Fruit fly (Drosophila melanogaster): Measurements from ENCODE around the gene CG14191.

DNA sequence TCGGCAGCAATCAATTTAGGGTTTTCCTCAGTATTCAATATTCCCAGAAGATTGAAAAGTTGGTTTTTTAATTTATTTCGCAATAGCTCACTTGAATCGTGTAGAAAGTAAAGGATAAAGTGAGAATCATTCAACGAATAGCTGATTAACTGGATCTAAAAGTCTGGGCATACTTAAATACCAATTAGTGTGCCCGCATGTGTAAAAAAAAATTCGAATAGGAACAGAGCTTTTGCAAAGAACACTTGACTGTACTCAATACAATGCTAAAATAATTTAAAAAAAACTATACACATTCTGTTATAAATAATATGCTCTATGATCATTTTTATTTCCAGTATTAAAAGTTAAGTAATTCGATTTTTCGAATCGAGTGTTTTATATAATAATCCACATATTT lies 42.8 kb downstream of the CG14191 start, which contains the start of gene CG15882:
- TF ChIP-seq Ets96B (tag; optimal IDR thresholded peaks at IDR 0.05), result no peak
- no peak for TF ChIP-seq OdsH (GFP tag; optimal IDR thresholded peaks at IDR 0.05)

All from whole organism, prepupa.